Worm (Caenorhabditis elegans) whole organism, L2 larva: Measurements from ENCODE around the gene ZC262.7.

Source experiments
- C34F6.9 ChIP-seq: fragments of 150-350 bp; optimal IDR thresholded peaks from 2 replicates; lab custom pipeline; 2014; ENCODE audit warnings: missing biosample characterization, missing genetic modification characterization
- F13H6.1 ChIP-seq: sonication (generic microtip); optimal IDR thresholded peaks from 2 replicates; lab custom pipeline; 2016; ENCODE audit warnings: missing genetic modification characterization, missing compliant biosample characterization
- R02D3.7 ChIP-seq: fragments of 150-350 bp; optimal IDR thresholded peaks from 2 replicates; lab custom pipeline; 2014; ENCODE audit warnings: missing biosample characterization, missing genetic modification characterization
- Y55F3AM.14 ChIP-seq: fragments of 200-800 bp; sonication (Bioruptor generic); optimal IDR thresholded peaks from 2 replicates; lab custom pipeline; 2018; ENCODE audit warnings: mild to moderate bottlenecking, missing genetic modification characterization, missing compliant biosample characterization
- ZK546.5 ChIP-seq: sonication (generic microtip); optimal IDR thresholded peaks from 2 replicates; lab custom pipeline; 2017; ENCODE audit warnings: missing biosample characterization, missing genetic modification characterization
- aly-2 ChIP-seq: fragments of 150-350 bp; optimal IDR thresholded peaks from 2 replicates; lab custom pipeline; 2014; ENCODE audit warnings: missing biosample characterization, missing genetic modification characterization
- ama-1 ChIP-seq: fragments of 150-350 bp; optimal IDR thresholded peaks from 2 replicates; lab custom pipeline; 2018; ENCODE audit warnings: inconsistent platforms
- blmp-1 ChIP-seq: sonication (generic microtip); optimal IDR thresholded peaks from 2 replicates; lab custom pipeline; 2017; ENCODE audit warnings: missing genetic modification characterization, mild to moderate bottlenecking, missing compliant biosample characterization, antibody characterized with exemption, moderate library complexity; ENCODE audit not compliant: insufficient read depth
- ceh-16 ChIP-seq: fragments of 150-350 bp; optimal IDR thresholded peaks from 2 replicates; lab custom pipeline; 2014; ENCODE audit warnings: missing biosample characterization, missing genetic modification characterization
- crh-2 ChIP-seq: sonication (generic microtip); optimal IDR thresholded peaks from 2 replicates; lab custom pipeline; 2017; ENCODE audit warnings: missing biosample characterization, missing genetic modification characterization
- dmd-4 ChIP-seq: sonication (generic microtip); optimal IDR thresholded peaks from 2 replicates; lab custom pipeline; 2017; ENCODE audit warnings: missing biosample characterization, missing genetic modification characterization
- egl-27 ChIP-seq: sonication (generic microtip); optimal IDR thresholded peaks from 3 replicates; lab custom pipeline; 2017; ENCODE audit warnings: missing biosample characterization, missing genetic modification reagents, missing genetic modification characterization
- elt-1 ChIP-seq: fragments of 150-350 bp; optimal IDR thresholded peaks from 2 replicates; lab custom pipeline; 2014; ENCODE audit warnings: missing biosample characterization, missing genetic modification characterization
- elt-3 ChIP-seq: sonication (generic microtip); optimal IDR thresholded peaks from 2 replicates; lab custom pipeline; 2017; ENCODE audit warnings: missing biosample characterization, missing genetic modification characterization
- gmeb-1 ChIP-seq: fragments of 150-350 bp; optimal IDR thresholded peaks from 2 replicates; lab custom pipeline; 2014; ENCODE audit warnings: missing biosample characterization, missing genetic modification characterization
- lin-11 ChIP-seq: fragments of 150-350 bp; sonication (generic microtip); optimal IDR thresholded peaks from 2 replicates; lab custom pipeline; 2014; ENCODE audit warnings: missing biosample characterization, missing genetic modification characterization, inconsistent platforms, mixed read lengths
- lin-39 ChIP-seq: fragments of 150-350 bp; optimal IDR thresholded peaks from 2 replicates; lab custom pipeline; 2014; ENCODE audit warnings: missing biosample characterization, missing genetic modification reagents, missing genetic modification characterization
- lsy-2 ChIP-seq, 2 experiments: fragments of 150-350 bp in 1 of 2; sonication (generic microtip) in 1 of 2; optimal IDR thresholded peaks; 2 replicates each; lab custom pipeline; 2014 to 2017; ENCODE audit warnings: missing biosample characterization in 2 of 2, missing genetic modification characterization in 2 of 2
- mbf-1 ChIP-seq: sonication (generic microtip); optimal IDR thresholded peaks from 2 replicates; lab custom pipeline; 2017; ENCODE audit warnings: missing biosample characterization, missing genetic modification characterization
- mdl-1 ChIP-seq, 2 experiments: fragments of 150-350 bp in 1 of 2; sonication (generic microtip) in 1 of 2; optimal IDR thresholded peaks; 2 replicates each; lab custom pipeline; 2017; ENCODE audit warnings: missing biosample characterization in 2 of 2, missing genetic modification characterization in 2 of 2
- nhr-10 ChIP-seq: sonication (generic microtip); optimal IDR thresholded peaks from 2 replicates; lab custom pipeline; 2017; ENCODE audit warnings: missing biosample characterization, missing genetic modification characterization
- nhr-11 ChIP-seq: fragments of 150-350 bp; optimal IDR thresholded peaks from 2 replicates; lab custom pipeline; 2014; ENCODE audit warnings: missing biosample characterization, missing genetic modification characterization
- nhr-12 ChIP-seq: fragments of 150-350 bp; optimal IDR thresholded peaks from 2 replicates; lab custom pipeline; 2014; ENCODE audit warnings: missing biosample characterization, missing genetic modification characterization
- nhr-129 ChIP-seq: fragments of 150-350 bp; optimal IDR thresholded peaks from 2 replicates; lab custom pipeline; 2014; ENCODE audit warnings: missing biosample characterization, missing genetic modification characterization
- nhr-21 ChIP-seq: fragments of 150-350 bp; optimal IDR thresholded peaks from 2 replicates; lab custom pipeline; 2014; ENCODE audit warnings: missing biosample characterization, missing genetic modification characterization
- nhr-23 ChIP-seq: fragments of 150-350 bp; optimal IDR thresholded peaks from 2 replicates; lab custom pipeline; 2014; ENCODE audit warnings: missing biosample characterization, missing genetic modification reagents, missing genetic modification characterization
- nhr-237 ChIP-seq: fragments of 150-350 bp; optimal IDR thresholded peaks from 2 replicates; lab custom pipeline; 2014; ENCODE audit warnings: missing biosample characterization, missing genetic modification characterization
- nhr-25 ChIP-seq: fragments of 150-350 bp; sonication (generic microtip); optimal IDR thresholded peaks from 3 replicates; lab custom pipeline; 2014; ENCODE audit warnings: missing biosample characterization, missing genetic modification characterization
- nhr-77 ChIP-seq: fragments of 150-350 bp; optimal IDR thresholded peaks from 2 replicates; lab custom pipeline; 2014; ENCODE audit warnings: missing biosample characterization, missing genetic modification characterization
- peb-1 ChIP-seq: fragments of 150-350 bp; optimal IDR thresholded peaks from 2 replicates; lab custom pipeline; 2014; ENCODE audit warnings: missing biosample characterization, missing genetic modification characterization
- sem-4 ChIP-seq: fragments of 150-350 bp; optimal IDR thresholded peaks from 2 replicates; lab custom pipeline; 2014; ENCODE audit warnings: missing biosample characterization, missing genetic modification reagents, missing genetic modification characterization
- skn-1 ChIP-seq: sonication (generic microtip); optimal IDR thresholded peaks from 2 replicates; lab custom pipeline; 2017; ENCODE audit warnings: missing biosample characterization, missing genetic modification characterization
- sma-3 ChIP-seq: sonication (generic microtip); optimal IDR thresholded peaks from 2 replicates; lab custom pipeline; 2016; ENCODE audit warnings: missing genetic modification reagents, missing genetic modification characterization, missing compliant biosample characterization
- sma-9 ChIP-seq, 2 experiments: fragments of 150-350 bp in 1 of 2; sonication (generic microtip) in 1 of 2; optimal IDR thresholded peaks; 2 replicates each; lab custom pipeline; 2014 to 2016; ENCODE audit warnings: missing genetic modification characterization in 2 of 2, mild to moderate bottlenecking in 1 of 2, missing biosample characterization in 1 of 2, missing compliant biosample characterization in 1 of 2, missing genetic modification reagents in 1 of 2, moderate library complexity in 1 of 2
- snpc-4 ChIP-seq: fragments of 150-350 bp; optimal IDR thresholded peaks from 2 replicates; lab custom pipeline; 2014; ENCODE audit warnings: missing biosample characterization, missing genetic modification characterization
- unc-39 ChIP-seq: fragments of 150-350 bp; optimal IDR thresholded peaks from 2 replicates; lab custom pipeline; 2014; ENCODE audit warnings: missing biosample characterization, missing genetic modification characterization
- unc-55 ChIP-seq: fragments of 150-350 bp; sonication (generic microtip); optimal IDR thresholded peaks from 3 replicates; lab custom pipeline; 2014; ENCODE audit warnings: missing biosample characterization, missing genetic modification reagents, missing genetic modification characterization
- unc-62 ChIP-seq: fragments of 150-350 bp; optimal IDR thresholded peaks from 2 replicates; lab custom pipeline; 2014; ENCODE audit warnings: missing biosample characterization, missing genetic modification reagents, missing genetic modification characterization
- zag-1 ChIP-seq: fragments of 150-350 bp; optimal IDR thresholded peaks from 2 replicates; lab custom pipeline; 2014; ENCODE audit warnings: missing biosample characterization, missing genetic modification characterization
- ztf-1 ChIP-seq: fragments of 200-800 bp; sonication (Bioruptor generic); conservative IDR thresholded peaks from 2 replicates; pipeline ENCODE4 v1.3.6; 2022; ENCODE audit warnings: missing genetic modification characterization, missing compliant biosample characterization
- ztf-4 ChIP-seq: fragments of 150-350 bp; optimal IDR thresholded peaks from 2 replicates; lab custom pipeline; 2014; ENCODE audit warnings: missing biosample characterization, missing genetic modification characterization

The ZC262.7 gene

ce11 chrIII:8370188-8370587 is 26.1 kb upstream of the ZC262.7 start:
- TF ChIP-seq ceh-16 = no peak
- peak; percentile 16 for TF ChIP-seq unc-55 (GFP tag; lab: Kevin White, UChicago)

- TF ChIP-seq sma-9 (GFP tag; optimal IDR thresholded peaks at IDR 0.05; lab: Kevin White, UChicago) = no peak
- no peak for TF ChIP-seq sma-9 (tag; optimal IDR thresholded peaks at IDR 0.05; lab: Kevin White, UChicago)
- TF ChIP-seq elt-1 (tag; lab: Kevin White, UChicago) = no peak
- no peak for TF ChIP-seq nhr-129
- no peak for TF ChIP-seq sma-3 (GFP tag; lab: Kevin White, UChicago)
- TF ChIP-seq peb-1 (tag; lab: Kevin White, UChicago) = no peak
- no peak for TF ChIP-seq ceh-16
- no peak for TF ChIP-seq nhr-10
- TF ChIP-seq lin-11 (tag; lab: Kevin White, UChicago) = no peak
- no peak for TF ChIP-seq aly-2 (tag; lab: Kevin White, UChicago)
- TF ChIP-seq nhr-25 (tag; lab: Kevin White, UChicago) = no peak
- no peak for TF ChIP-seq nhr-12 (tag; lab: Kevin White, UChicago)
- TF ChIP-seq unc-62 = no peak
- no peak for TF ChIP-seq ztf-1 (GFP tag; lab: Robert Waterston, UW)
- TF ChIP-seq lsy-2 (tag; optimal IDR thresholded peaks at IDR 0.05; lab: Kevin White, UChicago) = no peak
- TF ChIP-seq nhr-237 (tag; lab: Kevin White, UChicago) = no peak
- TF ChIP-seq lin-39 = no peak
Measured at ce11 chrIII:8369172-8369571, 25.0 kb upstream of the ZC262.7 start.

- TF ChIP-seq F13H6.1 (tag; lab: Kevin White, UChicago) = no peak
- no peak for TF ChIP-seq egl-27
- no peak for TF ChIP-seq Y55F3AM.14 (GFP tag; lab: Kevin White, UChicago)
- TF ChIP-seq snpc-4 (tag; lab: Kevin White, UChicago) = no peak
- no peak for TF ChIP-seq nhr-12 (tag; lab: Kevin White, UChicago)
- no peak for TF ChIP-seq sma-3 (GFP tag; lab: Kevin White, UChicago)
- TF ChIP-seq ZK546.5 (tag; lab: Kevin White, UChicago) = no peak
- no peak for TF ChIP-seq blmp-1 (tag; lab: Kevin White, UChicago)
- no peak for TF ChIP-seq ztf-4 (tag; lab: Kevin White, UChicago)
- TF ChIP-seq mdl-1 (tag; optimal IDR thresholded peaks at IDR 0.05; lab: Kevin White, UChicago) = no peak
- no peak for TF ChIP-seq elt-1 (tag; lab: Kevin White, UChicago)
- TF ChIP-seq lin-39 = no peak
- TF ChIP-seq gmeb-1 (tag; lab: Kevin White, UChicago) = no peak
- no peak for TF ChIP-seq ama-1 (lab: Kevin White, UChicago)
- TF ChIP-seq C34F6.9 (tag; lab: Kevin White, UChicago) = no peak
- TF ChIP-seq nhr-10 = no peak
- no peak for TF ChIP-seq peb-1 (tag; lab: Kevin White, UChicago)
Measured at ce11 chrIII:8368619-8369018, 24.5 kb upstream of the ZC262.7 start, which contains the start of gene R05D3.9. Gene R05D3.9 (minus strand): TSS chrIII:8368719.

DNA sequence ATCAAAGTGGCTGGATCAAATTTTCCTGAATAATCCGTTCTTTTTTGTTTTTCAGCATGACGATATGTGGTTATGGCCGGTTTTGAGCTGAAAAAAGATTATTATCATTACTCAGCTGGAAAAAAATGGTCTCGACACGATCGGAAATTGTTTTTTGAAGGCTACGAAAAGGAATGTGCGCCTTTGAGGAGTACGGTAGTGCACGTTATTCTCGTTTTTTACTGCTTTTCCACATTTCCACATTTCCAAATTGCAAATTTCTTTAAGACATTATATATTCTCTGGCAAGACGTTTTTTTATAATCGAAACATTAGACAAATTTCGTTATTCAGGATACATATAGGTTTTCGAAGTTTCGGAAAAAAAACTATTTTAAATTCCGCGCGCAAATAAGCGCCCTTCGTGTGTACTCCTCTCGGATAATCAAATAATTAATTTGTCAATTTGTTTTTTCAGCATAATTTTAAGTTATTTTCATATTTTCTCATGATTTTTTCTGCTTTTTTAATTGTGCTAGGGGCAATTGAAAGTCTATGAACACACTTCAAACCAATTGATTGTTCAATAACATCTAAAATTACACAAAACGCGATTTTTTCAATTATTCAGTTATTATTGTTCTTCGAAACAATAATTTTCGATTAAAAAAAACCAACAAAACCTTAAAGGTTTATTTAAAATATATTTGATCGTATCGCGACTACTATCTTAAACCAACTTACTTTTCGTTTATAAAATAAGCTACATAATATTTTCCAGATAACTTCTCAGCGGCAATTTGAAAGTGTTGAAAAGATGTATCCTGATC is 19.3 kb upstream of the ZC262.7 start, which contains the start of gene R05D3.3:
TSS of gene R05D3.3 (plus strand) at position 759 of the 809 bp plus-strand sequence.
- TF ChIP-seq Y55F3AM.14 (GFP tag; lab: Kevin White, UChicago) (no peak), egl-27 (no peak), aly-2 (tag; lab: Kevin White, UChicago) (no peak), nhr-11 (tag; lab: Kevin White, UChicago) (no peak), lin-11 (tag; lab: Kevin White, UChicago) (no peak), C34F6.9 (tag; lab: Kevin White, UChicago) (no peak), nhr-23 (tag; lab: Kevin White, UChicago) (no peak)
- TF ChIP-seq, all 48 proteins: peak for 0

- TF ChIP-seq dmd-4 (tag; lab: Kevin White, UChicago) (no peak), aly-2 (tag; lab: Kevin White, UChicago) (no peak), nhr-21 (tag; lab: Kevin White, UChicago) (peak; percentile 65), nhr-77 (tag; lab: Kevin White, UChicago) (no peak), nhr-23 (tag; lab: Kevin White, UChicago) (no peak), elt-3 (no peak), zag-1 (peak; percentile 24), unc-62 (no peak), skn-1 (tag; lab: Kevin White, UChicago) (no peak), mdl-1 (tag; optimal IDR thresholded peaks at IDR 0.05; lab: Kevin White, UChicago) (no peak), mbf-1 (tag; lab: Kevin White, UChicago) (no peak), nhr-129 (peak; percentile 95), nhr-12 (tag; lab: Kevin White, UChicago) (no peak), egl-27 (peak; percentile 12), F13H6.1 (tag; lab: Kevin White, UChicago) (peak; percentile 44), unc-39 (tag; lab: Kevin White, UChicago) (no peak), elt-1 (tag; lab: Kevin White, UChicago) (no peak), crh-2 (tag; lab: Kevin White, UChicago) (peak; percentile 88), nhr-11 (tag; lab: Kevin White, UChicago) (no peak), peb-1 (tag; lab: Kevin White, UChicago) (no peak), sem-4 (tag; lab: Kevin White, UChicago) (peak; percentile 43), Y55F3AM.14 (GFP tag; lab: Kevin White, UChicago) (no peak), R02D3.7 (tag; lab: Kevin White, UChicago) (peak; percentile 97)
Measured at ce11 chrIII:8358213-8358672, 14.1 kb upstream of the ZC262.7 start, which contains the start of the genes R05D3.8 and rfp-1. Gene R05D3.8 (minus strand): TSS chrIII:8358327. Gene rfp-1 (plus strand): TSS chrIII:8358622.
